Worm (Caenorhabditis elegans) whole organism, young adult: ENCODE measurements around the gene E02H4.4.

Experiments used
- B0035.1 ChIP-seq: sonication (generic microtip); optimal IDR thresholded peaks from 2 replicates; lab custom pipeline; 2016; ENCODE audit warnings: missing genetic modification characterization, mild to moderate bottlenecking, missing compliant biosample characterization, missing genotype, missing genetic modification reagents
- C17E4.6 ChIP-seq: fragments of 200-800 bp; sonication (Bioruptor generic); IDR thresholded peaks from 2 replicates; pipeline ENCODE4 v1.3.6; 2022; ENCODE audit warnings: missing genetic modification reagents, missing genetic modification characterization, missing compliant biosample characterization
- F10E7.11 ChIP-seq: sonication (generic microtip); optimal IDR thresholded peaks from 2 replicates; lab custom pipeline; 2017; ENCODE audit warnings: mild to moderate bottlenecking, missing genetic modification characterization, moderate library complexity, missing compliant biosample characterization
- F37B4.10 ChIP-seq: fragments of 200-800 bp; sonication (Bioruptor generic); IDR thresholded peaks from 2 replicates; pipeline ENCODE4 v1.3.6; 2022; ENCODE audit warnings: missing genetic modification characterization, missing compliant biosample characterization
- T26A5.8 ChIP-seq: sonication (generic microtip); optimal IDR thresholded peaks from 2 replicates; lab custom pipeline; 2016; ENCODE audit warnings: missing genetic modification characterization, missing compliant biosample characterization
- Y79H2A.3 ChIP-seq: fragments of 200-800 bp; sonication (Bioruptor generic); conservative IDR thresholded peaks from 2 replicates; pipeline ENCODE4 v1.3.6; 2022; ENCODE audit warnings: missing genetic modification reagents, missing genetic modification characterization, missing compliant biosample characterization
- Y95B8A.8 ChIP-seq: fragments of 200-800 bp; sonication (Bioruptor generic); IDR thresholded peaks from 2 replicates; pipeline ENCODE4 v1.3.6; 2022; ENCODE audit warnings: missing genetic modification reagents, missing genetic modification characterization, missing compliant biosample characterization
- ZK185.1 ChIP-seq: sonication (generic microtip); optimal IDR thresholded peaks from 2 replicates; lab custom pipeline; 2016; ENCODE audit warnings: mild to moderate bottlenecking, missing genetic modification characterization, missing compliant biosample characterization; ENCODE audit not compliant: poor library complexity, severe bottlenecking
- aptf-3 ChIP-seq: fragments of 200-800 bp; sonication (Bioruptor generic); IDR thresholded peaks from 2 replicates; pipeline ENCODE4 v1.3.6; 2022; ENCODE audit warnings: missing genetic modification characterization, missing compliant biosample characterization
- athp-1 ChIP-seq: sonication (generic microtip); optimal IDR thresholded peaks from 2 replicates; lab custom pipeline; 2017; ENCODE audit warnings: mild to moderate bottlenecking, missing genetic modification characterization, missing compliant biosample characterization
- attf-5 ChIP-seq: fragments of 200-800 bp; sonication (Bioruptor generic); optimal IDR thresholded peaks from 2 replicates; lab custom pipeline; 2018; ENCODE audit warnings: mild to moderate bottlenecking, missing genetic modification characterization, missing compliant biosample characterization
- bed-2 ChIP-seq: fragments of 200-800 bp; sonication (Bioruptor generic); IDR thresholded peaks from 2 replicates; pipeline ENCODE4 v1.3.6; 2022; ENCODE audit warnings: missing genetic modification reagents, missing genetic modification characterization, missing compliant biosample characterization
- ceh-58 ChIP-seq: fragments of 200-800 bp; sonication (Bioruptor generic); IDR thresholded peaks from 2 replicates; pipeline ENCODE4 v1.3.6; 2022; ENCODE audit warnings: missing genetic modification characterization, missing compliant biosample characterization
- ceh-79 ChIP-seq: sonication (generic microtip); optimal IDR thresholded peaks from 2 replicates; lab custom pipeline; 2017; ENCODE audit warnings: mild to moderate bottlenecking, missing genetic modification characterization, missing compliant biosample characterization
- dox-1 ChIP-seq: fragments of 200-800 bp; sonication (Bioruptor generic); IDR thresholded peaks from 2 replicates; pipeline ENCODE4 v1.3.6; 2022; ENCODE audit warnings: missing genetic modification reagents, missing genetic modification characterization, missing compliant biosample characterization
- dpff-1 ChIP-seq: sonication (generic microtip); optimal IDR thresholded peaks from 2 replicates; lab custom pipeline; 2017; ENCODE audit warnings: mild to moderate bottlenecking, missing genetic modification characterization, missing compliant biosample characterization
- egrh-3 ChIP-seq: fragments of 200-800 bp; sonication (Bioruptor generic); IDR thresholded peaks from 2 replicates; pipeline ENCODE4 v1.3.6; 2022; ENCODE audit warnings: missing genetic modification reagents, missing genetic modification characterization, missing compliant biosample characterization
- ekl-4 ChIP-seq: fragments of 200-800 bp; sonication (Bioruptor generic); IDR thresholded peaks from 2 replicates; pipeline ENCODE4 v1.3.6; 2022; ENCODE audit warnings: missing genetic modification reagents, missing genetic modification characterization, missing compliant biosample characterization
- him-1 ChIP-seq: sonication (generic microtip); optimal IDR thresholded peaks from 2 replicates; lab custom pipeline; 2016; ENCODE audit warnings: missing genotype, missing genetic modification reagents, missing genetic modification characterization, missing compliant biosample characterization
- hrde-1 ChIP-seq: sonication (generic microtip); optimal IDR thresholded peaks from 2 replicates; lab custom pipeline; 2016; ENCODE audit warnings: missing genetic modification characterization, mild to moderate bottlenecking, missing compliant biosample characterization, moderate library complexity, missing genotype, missing genetic modification reagents, borderline replicate concordance
- hsf-1 ChIP-seq: fragments of 200-800 bp; sonication (Bioruptor generic); IDR thresholded peaks from 2 replicates; pipeline ENCODE4 v1.3.6; 2022; ENCODE audit warnings: missing genetic modification reagents, missing genetic modification characterization, missing compliant biosample characterization
- lag-1 ChIP-seq: fragments of 200-800 bp; sonication (Bioruptor generic); IDR thresholded peaks from 2 replicates; pipeline ENCODE4 v1.3.6; 2022; ENCODE audit warnings: missing genetic modification reagents, missing genetic modification characterization, missing compliant biosample characterization
- let-526 ChIP-seq: fragments of 200-800 bp; sonication (Bioruptor generic); IDR thresholded peaks from 2 replicates; pipeline ENCODE4 v1.3.6; 2022; ENCODE audit warnings: missing genetic modification reagents, missing genetic modification characterization, missing compliant biosample characterization
- lin-26 ChIP-seq: fragments of 200-800 bp; sonication (Bioruptor generic); IDR thresholded peaks from 2 replicates; pipeline ENCODE4 v1.3.6; 2022; ENCODE audit warnings: missing genetic modification reagents, missing genetic modification characterization, missing compliant biosample characterization
- lin-35 ChIP-seq, 3 experiments: fragments of 150-350 bp in 2 of 3; sonication (generic microtip) in 1 of 3; optimal IDR thresholded peaks; 2 replicates each; lab custom pipeline; 2014 to 2018; ENCODE audit warnings: missing biosample characterization in 3 of 3, missing genetic modification characterization in 3 of 3, missing genetic modification reagents in 3 of 3
- lin-54 ChIP-seq: fragments of 200-800 bp; sonication (Bioruptor generic); optimal IDR thresholded peaks from 2 replicates; lab custom pipeline; 2018; ENCODE audit warnings: mild to moderate bottlenecking, missing genetic modification characterization, missing compliant biosample characterization
- lir-1 ChIP-seq: fragments of 200-800 bp; sonication (Bioruptor generic); conservative IDR thresholded peaks from 2 replicates; pipeline ENCODE4 v1.3.6; 2022; ENCODE audit warnings: missing genetic modification reagents, missing genetic modification characterization, missing compliant biosample characterization
- madf-3 ChIP-seq: fragments of 200-800 bp; sonication (Bioruptor generic); IDR thresholded peaks from 2 replicates; pipeline ENCODE4 v1.3.6; 2022; ENCODE audit warnings: missing genetic modification reagents, missing genetic modification characterization, missing compliant biosample characterization
- mes-4 ChIP-seq: sonication (generic microtip); optimal IDR thresholded peaks from 2 replicates; lab custom pipeline; 2016; ENCODE audit warnings: missing genotype, missing genetic modification characterization, missing compliant biosample characterization
- mxl-1 ChIP-seq: sonication (generic microtip); optimal IDR thresholded peaks from 2 replicates; lab custom pipeline; 2016; ENCODE audit warnings: missing genetic modification characterization, missing compliant biosample characterization
- nfya-1 ChIP-seq: sonication (generic microtip); optimal IDR thresholded peaks from 2 replicates; lab custom pipeline; 2017; ENCODE audit warnings: antibody characterized with exemption, missing compliant biosample characterization, missing genetic modification characterization, borderline replicate concordance; ENCODE audit not compliant: insufficient read depth
- nfya-2 ChIP-seq: fragments of 200-800 bp; sonication (Bioruptor generic); IDR thresholded peaks from 2 replicates; pipeline ENCODE4 v1.3.6; 2022; ENCODE audit warnings: missing genetic modification reagents, missing genetic modification characterization, missing compliant biosample characterization
- nfyb-1 ChIP-seq: fragments of 200-800 bp; sonication (Bioruptor generic); IDR thresholded peaks from 2 replicates; pipeline ENCODE4 v1.3.6; 2022; ENCODE audit warnings: missing genetic modification reagents, missing genetic modification characterization, missing compliant biosample characterization
- nhr-179 ChIP-seq: sonication (generic microtip); optimal IDR thresholded peaks from 2 replicates; lab custom pipeline; 2016; ENCODE audit warnings: mild to moderate bottlenecking, missing genetic modification characterization, missing compliant biosample characterization
- nhr-27 ChIP-seq: fragments of 200-800 bp; sonication (Bioruptor generic); optimal IDR thresholded peaks from 2 replicates; lab custom pipeline; 2018; ENCODE audit warnings: mild to moderate bottlenecking, missing genetic modification characterization, moderate library complexity, missing compliant biosample characterization
- nhr-80 ChIP-seq: sonication (generic microtip); optimal IDR thresholded peaks from 2 replicates; lab custom pipeline; 2016; ENCODE audit warnings: missing genetic modification characterization, missing compliant biosample characterization
- pbrm-1 ChIP-seq: fragments of 200-800 bp; sonication (Bioruptor generic); IDR thresholded peaks from 2 replicates; pipeline ENCODE4 v1.3.6; 2022; ENCODE audit warnings: missing genetic modification reagents, missing genetic modification characterization, missing compliant biosample characterization
- repo-1 ChIP-seq: sonication (generic microtip); optimal IDR thresholded peaks from 2 replicates; lab custom pipeline; 2017; ENCODE audit warnings: mild to moderate bottlenecking, missing genetic modification characterization, missing compliant biosample characterization
- sea-2 ChIP-seq: fragments of 200-800 bp; sonication (Bioruptor generic); IDR thresholded peaks from 2 replicates; pipeline ENCODE4 v1.3.6; 2022; ENCODE audit warnings: missing genetic modification characterization, missing compliant biosample characterization
- somi-1 ChIP-seq: fragments of 200-800 bp; sonication (Bioruptor generic); optimal IDR thresholded peaks from 2 replicates; lab custom pipeline; 2018; ENCODE audit warnings: mild to moderate bottlenecking, missing genetic modification characterization, missing compliant biosample characterization
- tbp1 ChIP-seq: fragments of 200-800 bp; sonication (Bioruptor generic); optimal IDR thresholded peaks from 2 replicates; lab custom pipeline; 2018; ENCODE audit warnings: mild to moderate bottlenecking, missing genetic modification characterization, missing compliant biosample characterization
- tlf-1 ChIP-seq: fragments of 200-800 bp; sonication (Bioruptor generic); optimal IDR thresholded peaks from 2 replicates; lab custom pipeline; 2018; ENCODE audit warnings: mild to moderate bottlenecking, missing genetic modification characterization, missing compliant biosample characterization
- ztf-26 ChIP-seq: sonication (generic microtip); optimal IDR thresholded peaks from 2 replicates; lab custom pipeline; 2017; ENCODE audit warnings: missing genetic modification characterization, missing compliant biosample characterization
- ztf-6 ChIP-seq: fragments of 200-800 bp; sonication (Bioruptor generic); IDR thresholded peaks from 2 replicates; pipeline ENCODE4 v1.3.6; 2022; ENCODE audit warnings: missing genetic modification reagents, missing genetic modification characterization, missing compliant biosample characterization

The E02H4.4 gene

DNA sequence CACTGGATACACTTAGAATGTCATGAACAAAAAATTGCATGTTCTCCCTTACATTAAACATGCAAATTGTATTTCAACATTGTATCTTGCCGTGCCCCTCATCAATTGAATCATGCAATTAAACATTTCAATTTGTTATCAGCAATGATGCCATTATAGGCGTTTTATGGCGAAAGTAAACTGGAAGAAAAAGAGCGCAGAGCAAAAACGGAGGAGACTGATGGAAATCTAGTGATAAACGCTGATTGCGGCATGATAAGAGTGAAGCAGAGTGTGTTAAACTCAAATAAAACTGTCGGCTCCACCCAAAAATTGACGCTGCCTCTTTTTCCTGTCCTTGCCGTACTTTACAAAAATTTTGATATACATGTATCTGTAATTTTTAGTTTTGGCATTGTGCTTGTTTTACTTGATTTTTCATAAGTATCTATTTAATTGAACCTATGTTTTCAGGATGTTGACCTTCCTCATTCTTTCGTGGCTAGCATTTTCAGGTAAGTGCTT is 43.2 kb upstream of the E02H4.4 start, which contains the start of gene K06G5.1 (continued):
- TF ChIP-seq lag-1 (GFP tag; lab: Robert Waterston, UW): no peak
- no peak for TF ChIP-seq Y79H2A.3 (GFP tag; lab: Robert Waterston, UW)
- no peak for TF ChIP-seq nfya-2 (GFP tag; lab: Robert Waterston, UW)
- TF ChIP-seq, all 124 proteins: peak for 7

DNA sequence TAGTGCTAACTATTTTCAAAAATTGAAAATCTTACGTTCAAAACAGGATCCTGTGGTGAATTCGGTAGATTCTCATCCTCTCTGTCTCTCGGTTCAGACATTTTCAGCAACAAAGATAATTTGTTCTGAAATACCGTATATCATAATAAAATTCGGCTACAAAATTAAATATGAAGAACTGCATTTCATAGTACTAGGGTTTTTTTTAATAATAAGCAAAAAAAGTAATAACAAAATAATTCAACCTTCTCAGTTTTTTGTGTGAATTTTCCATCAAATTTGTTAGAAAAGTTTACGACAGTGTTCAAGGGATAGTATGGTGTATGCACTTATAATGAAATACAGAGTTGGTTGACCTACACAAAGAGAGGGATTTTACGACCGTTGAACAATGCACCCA is 34.6 kb upstream of the E02H4.4 start, which contains the start of gene K06G5.3:
Gene K06G5.3, minus strand, starts transcription at position 101 of the 400 bp plus-strand sequence.
- no peak for TF ChIP-seq nhr-179 (tag; lab: Kevin White, UChicago)
- no peak for TF ChIP-seq dpff-1 (tag; lab: Kevin White, UChicago)
- no peak for TF ChIP-seq C17E4.6 (GFP tag; lab: Robert Waterston, UW)
- TF ChIP-seq egrh-3 (GFP tag; lab: Robert Waterston, UW): no peak
- TF ChIP-seq bed-2 (GFP tag; lab: Robert Waterston, UW): no peak
- TF ChIP-seq B0035.1 (tag; lab: Kevin White, UChicago): no peak
- no peak for TF ChIP-seq nhr-27 (tag; lab: Kevin White, UChicago)
- no peak for TF ChIP-seq somi-1 (GFP tag; lab: Kevin White, UChicago)
- TF ChIP-seq dox-1 (GFP tag; lab: Robert Waterston, UW): no peak
- no peak for TF ChIP-seq let-526
- no peak for TF ChIP-seq F37B4.10
- no peak for TF ChIP-seq ZK185.1 (tag; lab: Kevin White, UChicago)
- TF ChIP-seq ztf-6 (GFP tag; lab: Robert Waterston, UW): no peak
- TF ChIP-seq madf-3 (GFP tag; lab: Robert Waterston, UW): no peak
- no peak for TF ChIP-seq athp-1
- no peak for TF ChIP-seq ceh-58 (GFP tag; lab: Robert Waterston, UW)
- TF ChIP-seq tbp1: no peak
- TF ChIP-seq lin-35 (GFP tag; optimal IDR thresholded peaks at IDR 0.05; lab: Kevin White, UChicago): no peak
- no peak for TF ChIP-seq repo-1 (tag; lab: Kevin White, UChicago)
- no peak for TF ChIP-seq ztf-26
- TF ChIP-seq, all 124 proteins: peak for 0

DNA sequence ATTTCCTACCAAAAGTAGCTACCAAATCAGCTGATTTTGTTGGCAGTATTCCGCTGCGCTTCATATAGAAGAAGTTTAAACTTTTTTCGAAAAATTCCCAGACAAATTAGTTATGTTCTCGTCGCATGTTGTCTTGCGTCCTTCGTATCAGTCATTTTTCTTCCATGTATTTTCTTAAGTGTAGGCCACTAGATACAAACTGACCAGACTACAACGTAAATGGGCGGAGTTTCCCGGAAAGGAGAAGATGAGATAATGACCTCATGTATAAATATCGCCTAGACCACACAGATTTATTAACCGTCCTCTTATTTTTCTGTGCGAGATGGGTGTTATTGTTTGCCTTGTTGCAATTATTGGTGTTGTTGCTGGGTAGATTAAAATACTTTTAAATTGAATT is 32.5 kb upstream of the E02H4.4 start, which contains the start of gene cyp-13B2:
Gene cyp-13B2, plus strand, starts transcription at position 301 of the 400 bp plus-strand sequence.
- TF ChIP-seq somi-1 (GFP tag; lab: Kevin White, UChicago) (no peak), lin-26 (GFP tag; lab: Robert Waterston, UW) (no peak), him-1 (no peak), mes-4 (tag; lab: Kevin White, UChicago) (no peak), dpff-1 (tag; lab: Kevin White, UChicago) (no peak), nfyb-1 (GFP tag; lab: Robert Waterston, UW) (no peak), ceh-79 (tag; lab: Kevin White, UChicago) (no peak), nfya-1 (tag; lab: Kevin White, UChicago) (no peak), mxl-1 (no peak), hrde-1 (tag; lab: Kevin White, UChicago) (no peak), hsf-1 (no peak), attf-5 (GFP tag; lab: Kevin White, UChicago) (no peak), sea-2 (no peak)

DNA sequence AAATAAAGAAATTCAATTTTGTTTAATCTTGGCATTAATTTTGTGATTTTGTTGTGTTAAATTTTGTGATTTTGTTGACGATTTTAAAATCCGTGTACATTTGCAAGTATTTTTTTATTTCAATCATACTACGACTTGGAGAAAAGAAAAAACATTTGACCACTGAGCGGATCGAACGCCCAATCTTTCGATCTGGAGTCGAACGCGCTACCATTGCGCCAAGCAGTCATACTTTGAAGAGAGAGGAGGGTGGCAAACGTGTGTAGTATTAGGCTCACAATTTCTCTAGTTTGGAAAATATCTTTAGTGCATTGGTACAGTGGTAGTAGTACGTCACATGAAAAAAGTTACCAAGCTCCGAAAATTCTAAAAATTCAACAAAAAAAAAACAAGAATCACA is 29.0 kb upstream of the E02H4.4 start:
- TF ChIP-seq tlf-1 (no peak), nhr-80 (tag; lab: Kevin White, UChicago) (no peak), lin-54 (GFP tag; lab: Kevin White, UChicago) (no peak), lin-35 (GFP tag; optimal IDR thresholded peaks at IDR 0.05; lab: Kevin White, UChicago) (peak in 1 of 3 experiments; percentile 6), aptf-3 (GFP tag; lab: Robert Waterston, UW) (0 out of 2 replicates have a peak, but pooled peaks have one; percentile 38), T26A5.8 (tag; lab: Kevin White, UChicago) (no peak), Y95B8A.8 (GFP tag; lab: Robert Waterston, UW) (no peak), madf-3 (GFP tag; lab: Robert Waterston, UW) (no peak), lir-1 (GFP tag; lab: Robert Waterston, UW) (peak; percentile 84; the same call in 1 of the 2 replicates), F10E7.11 (tag; lab: Kevin White, UChicago) (no peak), ekl-4 (GFP tag; lab: Robert Waterston, UW) (no peak), nfya-1 (tag; lab: Kevin White, UChicago) (no peak), bed-2 (GFP tag; lab: Robert Waterston, UW) (no peak), athp-1 (peak; percentile 30), mes-4 (tag; lab: Kevin White, UChicago) (peak; percentile 10), pbrm-1 (GFP tag; lab: Robert Waterston, UW) (peak; percentile 61; the same call in 1 of the 2 replicates), tbp1 (peak; percentile 91)
